Fruit fly (Drosophila melanogaster) whole organism, embryonic: Measurements from ENCODE around the gene Actbeta.

ENCODE experiments used
- Abd-B ChIP-seq: fragments of 200-800 bp; sonication (Bioruptor generic); optimal IDR thresholded peaks from 2 replicates; lab custom pipeline; 2018; ENCODE audit warnings: missing biosample characterization, mild to moderate bottlenecking, missing genetic modification characterization, moderate library complexity
- Adf1 ChIP-seq: fragments of 200-800 bp; sonication (Bioruptor generic); IDR thresholded peaks from 2 replicates; pipeline ENCODE4 v1.3.6; 2022; ENCODE audit warnings: missing biosample characterization, missing genetic modification characterization
- Awh ChIP-seq: fragments of 200-800 bp; sonication (Bioruptor generic); IDR thresholded peaks from 2 replicates; pipeline ENCODE4, ENCODE4 v1.3.6; 2022; ENCODE audit warnings: missing biosample characterization, missing genetic modification characterization
- CG10274 ChIP-seq: fragments of 200-800 bp; sonication (Bioruptor generic); optimal IDR thresholded peaks from 3 replicates; lab custom pipeline; 2017; ENCODE audit warnings: missing biosample characterization, mild to moderate bottlenecking, missing genetic modification characterization
- CG11085 ChIP-seq: fragments of 200-800 bp; sonication (Bioruptor generic); IDR thresholded peaks from 2 replicates; pipeline ENCODE4 v1.3.6; 2022; ENCODE audit warnings: missing biosample characterization, missing genetic modification characterization
- CG12155 ChIP-seq: fragments of 200-800 bp; sonication (Bioruptor generic); optimal IDR thresholded peaks from 3 replicates; lab custom pipeline; 2016; ENCODE audit warnings: missing biosample characterization, missing genetic modification characterization
- CG12219 ChIP-seq: fragments of 200-800 bp; sonication (Bioruptor generic); optimal IDR thresholded peaks from 3 replicates; lab custom pipeline; 2018; ENCODE audit warnings: missing biosample characterization, mild to moderate bottlenecking, missing genetic modification characterization
- CG12769 ChIP-seq: fragments of 200-800 bp; sonication (Bioruptor generic); optimal IDR thresholded peaks from 2 replicates; lab custom pipeline; 2019; ENCODE audit warnings: missing biosample characterization, mild to moderate bottlenecking, missing genetic modification characterization, moderate library complexity
- CG13287 ChIP-seq: fragments of 200-800 bp; sonication (Bioruptor generic); IDR thresholded peaks from 2 replicates; pipeline ENCODE4 v1.3.6; 2022; ENCODE audit warnings: missing biosample characterization, missing genetic modification characterization; ENCODE audit not compliant: partially characterized antibody
- CG13424 ChIP-seq: fragments of 200-800 bp; sonication (Bioruptor generic); optimal IDR thresholded peaks from 2 replicates; lab custom pipeline; 2019; ENCODE audit warnings: missing biosample characterization, mild to moderate bottlenecking, missing genetic modification characterization, moderate library complexity
- CG14014 ChIP-seq: fragments of 200-800 bp; sonication (Bioruptor generic); IDR thresholded peaks from 2 replicates; pipeline ENCODE4 v1.3.6; 2022; ENCODE audit warnings: missing biosample characterization, missing genetic modification characterization
- CG1792 ChIP-seq: fragments of 200-800 bp; sonication (Bioruptor generic); optimal IDR thresholded peaks from 2 replicates; lab custom pipeline; 2016; ENCODE audit warnings: missing biosample characterization, missing genetic modification characterization
- CG30431 ChIP-seq: fragments of 200-800 bp; sonication (Bioruptor generic); optimal IDR thresholded peaks from 2 replicates; lab custom pipeline; 2017; ENCODE audit warnings: missing biosample characterization, missing genetic modification characterization
- CG3065 ChIP-seq: fragments of 200-800 bp; sonication (Bioruptor generic); optimal IDR thresholded peaks from 2 replicates; lab custom pipeline; 2016; ENCODE audit warnings: missing biosample characterization, missing genetic modification characterization
- CG31388 ChIP-seq: fragments of 200-800 bp; sonication (Bioruptor generic); optimal IDR thresholded peaks from 2 replicates; lab custom pipeline; 2016; ENCODE audit warnings: missing biosample characterization, missing genetic modification characterization
- CG34224 ChIP-seq: fragments of 200-800 bp; sonication (Bioruptor generic); IDR thresholded peaks from 3 replicates; pipeline ENCODE4 v1.3.6; 2022; ENCODE audit warnings: missing biosample characterization, missing genetic modification characterization; ENCODE audit not compliant: partially characterized antibody
- CG42726 ChIP-seq: fragments of 200-800 bp; sonication (Bioruptor generic); IDR thresholded peaks from 2 replicates; pipeline ENCODE4 v1.3.6; 2022; ENCODE audit warnings: missing biosample characterization, missing genetic modification characterization; ENCODE audit not compliant: partially characterized antibody
- CG4617 ChIP-seq: fragments of 200-800 bp; sonication (Bioruptor generic); optimal IDR thresholded peaks from 3 replicates; lab custom pipeline; 2016; ENCODE audit warnings: missing biosample characterization, missing genetic modification characterization, borderline replicate concordance
- CG4854 ChIP-seq: fragments of 200-800 bp; sonication (Bioruptor generic); optimal IDR thresholded peaks from 2 replicates; lab custom pipeline; 2016; ENCODE audit warnings: missing biosample characterization, missing genetic modification characterization, inconsistent platforms
- CG6254 ChIP-seq: fragments of 200-800 bp; sonication (Bioruptor generic); optimal IDR thresholded peaks from 3 replicates; lab custom pipeline; 2017; ENCODE audit warnings: mild to moderate bottlenecking, missing biosample characterization, missing genetic modification reagents, missing genetic modification characterization
- CG7372 ChIP-seq: fragments of 200-800 bp; sonication (Bioruptor generic); IDR thresholded peaks from 2 replicates; pipeline ENCODE4 v1.3.6; 2022; ENCODE audit warnings: missing biosample characterization, missing genetic modification characterization
- CG7745 ChIP-seq: fragments of 200-800 bp; sonication (Bioruptor generic); optimal IDR thresholded peaks from 2 replicates; lab custom pipeline; 2018; ENCODE audit warnings: missing biosample characterization, mild to moderate bottlenecking, missing genetic modification characterization, moderate library complexity
- CG8089 ChIP-seq: fragments of 200-800 bp; sonication (Bioruptor generic); optimal IDR thresholded peaks from 3 replicates; lab custom pipeline; 2016; ENCODE audit warnings: missing biosample characterization, missing genetic modification characterization
- CG8765 ChIP-seq: fragments of 200-800 bp; sonication (Bioruptor generic); IDR thresholded peaks from 2 replicates; pipeline ENCODE4 v1.3.6; 2022; ENCODE audit warnings: missing biosample characterization, missing genetic modification characterization
- CG8944 ChIP-seq: fragments of 200-800 bp; sonication (Bioruptor generic); optimal IDR thresholded peaks from 3 replicates; lab custom pipeline; 2016; ENCODE audit warnings: missing biosample characterization, missing genetic modification characterization
- CG9609 ChIP-seq: fragments of 200-800 bp; sonication (Bioruptor generic); optimal IDR thresholded peaks from 3 replicates; lab custom pipeline; 2016; ENCODE audit warnings: missing biosample characterization, missing genetic modification characterization
- CG9876 ChIP-seq: fragments of 200-800 bp; sonication (Bioruptor generic); optimal IDR thresholded peaks from 2 replicates; lab custom pipeline; 2016; ENCODE audit warnings: missing biosample characterization, missing genetic modification characterization
- Dip3 ChIP-seq: fragments of 200-800 bp; sonication (Bioruptor generic); optimal IDR thresholded peaks from 3 replicates; lab custom pipeline; 2016; ENCODE audit warnings: missing biosample characterization, missing genetic modification characterization
- Gsc ChIP-seq: fragments of 200-800 bp; sonication (Bioruptor generic); IDR thresholded peaks from 2 replicates; pipeline ENCODE4 v1.3.6; 2022; ENCODE audit warnings: missing biosample characterization, missing genetic modification characterization
- HmgD ChIP-seq: fragments of 200-800 bp; sonication (Bioruptor generic); optimal IDR thresholded peaks from 3 replicates; lab custom pipeline; 2016; ENCODE audit warnings: missing biosample characterization, missing genetic modification characterization
- Hr39 ChIP-seq: fragments of >200 bp; optimal IDR thresholded peaks from 2 replicates; lab custom pipeline; 2017
- Mrtf ChIP-seq: fragments of 200-800 bp; sonication (Bioruptor generic); IDR thresholded peaks from 3 replicates; pipeline ENCODE4 v1.3.6; 2022; ENCODE audit warnings: missing biosample characterization, missing genetic modification characterization
- Neu2 ChIP-seq: fragments of 200-800 bp; sonication (Bioruptor generic); optimal IDR thresholded peaks from 3 replicates; lab custom pipeline; 2016; ENCODE audit warnings: missing biosample characterization, missing genetic modification characterization, borderline replicate concordance
- Opbp ChIP-seq: fragments of 200-800 bp; sonication (Bioruptor generic); IDR thresholded peaks from 3 replicates; pipeline ENCODE4 v1.3.6; 2022; ENCODE audit warnings: missing biosample characterization, missing genetic modification characterization; ENCODE audit not compliant: partially characterized antibody
- Sry-δ ChIP-seq: fragments of 200-800 bp; sonication (Bioruptor generic); optimal IDR thresholded peaks from 2 replicates; lab custom pipeline; 2016; ENCODE audit warnings: missing biosample characterization, missing genetic modification characterization
- Taf1 ChIP-seq: fragments of 200-800 bp; sonication (Bioruptor generic); IDR thresholded peaks from 2 replicates; pipeline ENCODE4 v1.3.6; 2022; ENCODE audit warnings: missing biosample characterization, missing genetic modification characterization
- Usf ChIP-seq: fragments of 200-800 bp; sonication (Bioruptor generic); optimal IDR thresholded peaks from 2 replicates; lab custom pipeline; 2017; ENCODE audit warnings: missing genotype, missing biosample characterization, missing genetic modification characterization
- abd-A ChIP-seq: fragments of 200-800 bp; sonication (Bioruptor generic); optimal IDR thresholded peaks from 3 replicates; lab custom pipeline; 2019; ENCODE audit warnings: missing biosample characterization, mild to moderate bottlenecking, missing genetic modification characterization, moderate library complexity
- ash1 ChIP-seq: fragments of 200-800 bp; sonication (Bioruptor generic); optimal IDR thresholded peaks from 2 replicates; lab custom pipeline; 2018; ENCODE audit warnings: missing biosample characterization, mild to moderate bottlenecking, missing genetic modification characterization
- cas ChIP-seq: fragments of 200-800 bp; sonication (Bioruptor generic); IDR thresholded peaks from 2 replicates; pipeline ENCODE4 v1.3.6; 2022; ENCODE audit warnings: missing biosample characterization, missing genetic modification characterization
- corto ChIP-seq: fragments of 200-800 bp; sonication (Bioruptor generic); optimal IDR thresholded peaks from 2 replicates; lab custom pipeline; 2016; ENCODE audit warnings: missing biosample characterization, mild to moderate bottlenecking, missing genetic modification characterization, moderate library complexity
- esg ChIP-seq: fragments of 200-800 bp; sonication (Bioruptor generic); conservative IDR thresholded peaks from 2 replicates; pipeline ENCODE4 v1.3.6; 2022; ENCODE audit warnings: missing biosample characterization, missing genetic modification characterization
- eve ChIP-seq, 2 experiments: fragments of >200 bp; optimal IDR thresholded peaks; 2 replicates each; lab custom pipeline; 2017; ENCODE audit warnings: missing biosample characterization in 2 of 2, missing genetic modification characterization in 2 of 2
- hth ChIP-seq: fragments of >200 bp; optimal IDR thresholded peaks from 2 replicates; lab custom pipeline; 2017; ENCODE audit warnings: inconsistent platforms
- jumu ChIP-seq: fragments of 200-800 bp; sonication (Bioruptor generic); optimal IDR thresholded peaks from 3 replicates; lab custom pipeline; 2016; ENCODE audit warnings: missing biosample characterization, missing genetic modification characterization
- lmd ChIP-seq: fragments of 200-800 bp; sonication (Bioruptor generic); IDR thresholded peaks from 2 replicates; pipeline ENCODE4 v1.3.6; 2022; ENCODE audit warnings: missing biosample characterization, missing genetic modification characterization
- luna ChIP-seq: fragments of 200-800 bp; sonication (Bioruptor generic); optimal IDR thresholded peaks from 2 replicates; lab custom pipeline; 2016; ENCODE audit warnings: missing biosample characterization, missing genetic modification characterization
- maf-S ChIP-seq: fragments of 200-800 bp; sonication (Bioruptor generic); optimal IDR thresholded peaks from 2 replicates; lab custom pipeline; 2016; ENCODE audit warnings: missing biosample characterization, missing genetic modification characterization
- pum ChIP-seq: fragments of 200-800 bp; sonication (Bioruptor generic); optimal IDR thresholded peaks from 2 replicates; lab custom pipeline; 2016; ENCODE audit warnings: missing biosample characterization, missing genetic modification characterization
- sc ChIP-seq, 3 experiments: fragments of >200 bp in 2 of 3; fragments of 200-800 bp in 1 of 3; sonication (Bioruptor generic) in 1 of 3; optimal IDR thresholded peaks; 2 replicates in 2 of 3; 3 replicates in 1 of 3; lab custom pipeline; 2017; ENCODE audit warnings: mild to moderate bottlenecking in 1 of 3, missing biosample characterization in 1 of 3, missing genetic modification characterization in 1 of 3, missing genetic modification reagents in 1 of 3
- tna ChIP-seq: fragments of 200-800 bp; sonication (Bioruptor generic); IDR thresholded peaks from 2 replicates; pipeline ENCODE4 v1.3.6; 2022; ENCODE audit warnings: missing biosample characterization, missing genetic modification characterization; ENCODE audit not compliant: partially characterized antibody

The Actbeta gene

dm6 chr4:1053653-1054163, 30.9 kb downstream of the Actbeta start, which contains the start of gene CaMKII (continued):
- TF ChIP-seq pum: no peak
- no peak for TF ChIP-seq CG11085 (GFP tag; lab: Robert Waterston, UW)
- no peak for TF ChIP-seq Mrtf (GFP tag; lab: Robert Waterston, UW)
- 0 out of 2 replicates have a peak, but pooled peaks have one; percentile 15 for TF ChIP-seq CG14014 (GFP tag; lab: Robert Waterston, UW)
- TF ChIP-seq Taf1: no peak
- no peak for TF ChIP-seq CG8089 (GFP tag; lab: Kevin White, UChicago)
- no peak for TF ChIP-seq Usf (GFP tag; lab: Kevin White, UChicago)
- TF ChIP-seq sc (optimal IDR thresholded peaks at IDR 0.05; lab: Kevin White, UChicago): no peak
- no peak for TF ChIP-seq sc (GFP tag; optimal IDR thresholded peaks at IDR 0.05; lab: Kevin White, UChicago)
- no peak for TF ChIP-seq CG9876
- no peak for TF ChIP-seq CG42726 (GFP tag; lab: Robert Waterston, UW)
- TF ChIP-seq Adf1: no peak
- no peak for TF ChIP-seq Opbp
- TF ChIP-seq Abd-B (GFP tag; lab: Kevin White, UChicago): no peak
- TF ChIP-seq cas (GFP tag; lab: Robert Waterston, UW): no peak
- no peak for TF ChIP-seq CG7372 (GFP tag; lab: Robert Waterston, UW)
- no peak for TF ChIP-seq CG7745 (tag; lab: Kevin White, UChicago)
- TF ChIP-seq Sry-δ (GFP tag; lab: Kevin White, UChicago): no peak
- no peak for TF ChIP-seq Dip3 (GFP tag; lab: Kevin White, UChicago)
- TF ChIP-seq jumu (GFP tag; lab: Kevin White, UChicago): no peak
- TF ChIP-seq CG13424: peak; percentile 25
- TF ChIP-seq HmgD (GFP tag; lab: Kevin White, UChicago): no peak
- TF ChIP-seq CG30431: no peak
- TF ChIP-seq CG9609 (GFP tag; lab: Kevin White, UChicago): no peak
- TF ChIP-seq maf-S (GFP tag; lab: Kevin White, UChicago): no peak
- no peak for TF ChIP-seq CG12155
- TF ChIP-seq CG6254: peak; percentile 36
- TF ChIP-seq CG8765: no peak
- no peak for TF ChIP-seq ash1 (GFP tag; lab: Kevin White, UChicago)
- TF ChIP-seq CG10274 (GFP tag; lab: Kevin White, UChicago): no peak
- no peak for TF ChIP-seq lmd
- TF ChIP-seq CG4617 (GFP tag; lab: Kevin White, UChicago): no peak
- no peak; the same call in 1 of the 2 replicates for TF ChIP-seq esg (GFP tag; lab: Robert Waterston, UW)
- TF ChIP-seq CG3065 (GFP tag; lab: Kevin White, UChicago): no peak
- TF ChIP-seq Hr39 (lab: Kevin White, UChicago): no peak
- no peak for TF ChIP-seq CG1792
- no peak for TF ChIP-seq tna
- TF ChIP-seq CG34224: no peak
- no peak for TF ChIP-seq CG12219 (GFP tag; lab: Kevin White, UChicago)
- no peak for TF ChIP-seq corto
- no peak for TF ChIP-seq CG13287
- no peak for TF ChIP-seq CG8944
- TF ChIP-seq Awh (GFP tag; lab: Robert Waterston, UW): no peak
- no peak for TF ChIP-seq Neu2 (GFP tag; lab: Kevin White, UChicago)
- TF ChIP-seq hth (lab: Kevin White, UChicago): no peak
- no peak for TF ChIP-seq CG12769 (tag; lab: Kevin White, UChicago)
- no peak for TF ChIP-seq Gsc
- no peak for TF ChIP-seq CG31388 (GFP tag; lab: Kevin White, UChicago)
- no peak for TF ChIP-seq luna (GFP tag; lab: Kevin White, UChicago)
- no peak for TF ChIP-seq abd-A (tag; lab: Kevin White, UChicago)
- peak; percentile 18 for TF ChIP-seq CG4854 (GFP tag; lab: Kevin White, UChicago)
- peak in 1 of 2 experiments; percentile 28 for TF ChIP-seq eve (GFP tag; optimal IDR thresholded peaks at IDR 0.05; lab: Kevin White, UChicago)
